Worm (Caenorhabditis elegans) whole organism, young adult: ENCODE data around the gene F14H3.3.
A peak's percentile ranks its signal among the peaks of the same experiment; 100 is the strongest.

Experiments
- B0336.3 ChIP-seq: fragments of 200-800 bp; sonication (Bioruptor generic); IDR thresholded peaks from 2 replicates; pipeline ENCODE4 v1.3.6; 2022; ENCODE audit warnings: missing genetic modification characterization, missing compliant biosample characterization
- F39B2.1 ChIP-seq: fragments of 200-800 bp; sonication (Bioruptor generic); IDR thresholded peaks from 2 replicates; pipeline ENCODE4 v1.3.6; 2022; ENCODE audit warnings: missing genetic modification reagents, missing genetic modification characterization, missing compliant biosample characterization
- F52B5.7 ChIP-seq: sonication (generic microtip); optimal IDR thresholded peaks from 2 replicates; lab custom pipeline; 2016; ENCODE audit warnings: mild to moderate bottlenecking, missing genetic modification characterization, missing compliant biosample characterization
- F55B11.4 ChIP-seq: sonication (generic microtip); optimal IDR thresholded peaks from 2 replicates; lab custom pipeline; 2016; ENCODE audit warnings: missing compliant biosample characterization, missing genetic modification characterization, borderline replicate concordance; ENCODE audit not compliant: insufficient read depth
- K12H6.12 ChIP-seq: fragments of 200-800 bp; sonication (Bioruptor generic); optimal IDR thresholded peaks from 2 replicates; lab custom pipeline; 2018; ENCODE audit warnings: mild to moderate bottlenecking, missing genetic modification characterization, missing compliant biosample characterization
- T07F8.4 ChIP-seq: sonication (generic microtip); optimal IDR thresholded peaks from 2 replicates; lab custom pipeline; 2016; ENCODE audit warnings: mild to moderate bottlenecking, missing genetic modification characterization, moderate library complexity, missing compliant biosample characterization
- Y67H2A.10 ChIP-seq: fragments of 200-800 bp; sonication (Bioruptor generic); conservative IDR thresholded peaks from 2 replicates; pipeline ENCODE4 v1.3.6; 2022; ENCODE audit warnings: missing genetic modification reagents, missing genetic modification characterization, missing compliant biosample characterization
- aptf-2 ChIP-seq: fragments of 200-800 bp; sonication (Bioruptor generic); conservative IDR thresholded peaks from 2 replicates; pipeline ENCODE4 v1.3.6; 2022; ENCODE audit warnings: missing genetic modification reagents, missing genetic modification characterization, missing compliant biosample characterization
- aptf-3 ChIP-seq: fragments of 200-800 bp; sonication (Bioruptor generic); IDR thresholded peaks from 2 replicates; pipeline ENCODE4 v1.3.6; 2022; ENCODE audit warnings: missing genetic modification characterization, missing compliant biosample characterization
- atf-7 ChIP-seq: sonication (generic microtip); optimal IDR thresholded peaks from 2 replicates; lab custom pipeline; 2017; ENCODE audit warnings: mild to moderate bottlenecking, missing genetic modification characterization, missing compliant biosample characterization
- attf-6 ChIP-seq: fragments of 200-800 bp; sonication (Bioruptor generic); IDR thresholded peaks from 2 replicates; pipeline ENCODE4 v1.3.6; 2022; ENCODE audit warnings: missing genetic modification reagents, missing genetic modification characterization, missing compliant biosample characterization
- bed-1 ChIP-seq: fragments of 200-800 bp; sonication (Bioruptor generic); IDR thresholded peaks from 2 replicates; pipeline ENCODE4 v1.3.6; 2022; ENCODE audit warnings: missing genetic modification reagents, missing genetic modification characterization, missing compliant biosample characterization
- ccch-3 ChIP-seq: fragments of 200-800 bp; sonication (Bioruptor generic); optimal IDR thresholded peaks from 2 replicates; lab custom pipeline; 2018; ENCODE audit warnings: mild to moderate bottlenecking, missing genetic modification characterization, missing compliant biosample characterization
- chd-7 ChIP-seq: sonication (generic microtip); optimal IDR thresholded peaks from 2 replicates; lab custom pipeline; 2016; ENCODE audit warnings: mild to moderate bottlenecking, missing genetic modification characterization, moderate library complexity, missing compliant biosample characterization
- dox-1 ChIP-seq: fragments of 200-800 bp; sonication (Bioruptor generic); IDR thresholded peaks from 2 replicates; pipeline ENCODE4 v1.3.6; 2022; ENCODE audit warnings: missing genetic modification reagents, missing genetic modification characterization, missing compliant biosample characterization
- dpl-1 ChIP-seq: fragments of 150-350 bp; optimal IDR thresholded peaks from 2 replicates; lab custom pipeline; 2014; ENCODE audit warnings: missing biosample characterization, missing genetic modification reagents, missing genetic modification characterization
- him-1 ChIP-seq: sonication (generic microtip); optimal IDR thresholded peaks from 2 replicates; lab custom pipeline; 2016; ENCODE audit warnings: missing genotype, missing genetic modification reagents, missing genetic modification characterization, missing compliant biosample characterization
- hmg-1.2 ChIP-seq: fragments of 200-800 bp; sonication (Bioruptor generic); IDR thresholded peaks from 2 replicates; pipeline ENCODE4 v1.3.6; 2022; ENCODE audit warnings: missing genetic modification reagents, missing genetic modification characterization, missing compliant biosample characterization
- hsf-1 ChIP-seq: fragments of 200-800 bp; sonication (Bioruptor generic); IDR thresholded peaks from 2 replicates; pipeline ENCODE4 v1.3.6; 2022; ENCODE audit warnings: missing genetic modification reagents, missing genetic modification characterization, missing compliant biosample characterization
- lin-26 ChIP-seq: fragments of 200-800 bp; sonication (Bioruptor generic); IDR thresholded peaks from 2 replicates; pipeline ENCODE4 v1.3.6; 2022; ENCODE audit warnings: missing genetic modification reagents, missing genetic modification characterization, missing compliant biosample characterization
- lin-54 ChIP-seq: fragments of 200-800 bp; sonication (Bioruptor generic); optimal IDR thresholded peaks from 2 replicates; lab custom pipeline; 2018; ENCODE audit warnings: mild to moderate bottlenecking, missing genetic modification characterization, missing compliant biosample characterization
- madf-6 ChIP-seq: fragments of 200-800 bp; sonication (Bioruptor generic); IDR thresholded peaks from 2 replicates; pipeline ENCODE4 v1.3.6; 2022; ENCODE audit warnings: missing genetic modification reagents, missing genetic modification characterization, missing compliant biosample characterization
- madf-8 ChIP-seq: fragments of 200-800 bp; sonication (Bioruptor generic); conservative IDR thresholded peaks from 2 replicates; pipeline ENCODE4 v1.3.6; 2022; ENCODE audit warnings: missing genetic modification reagents, missing genetic modification characterization, missing compliant biosample characterization
- mcd-1 ChIP-seq: fragments of 200-800 bp; sonication (Bioruptor generic); IDR thresholded peaks from 2 replicates; pipeline ENCODE4 v1.3.6; 2022; ENCODE audit warnings: missing genetic modification reagents, missing genetic modification characterization, missing compliant biosample characterization
- nhr-80 ChIP-seq: sonication (generic microtip); optimal IDR thresholded peaks from 2 replicates; lab custom pipeline; 2016; ENCODE audit warnings: missing genetic modification characterization, missing compliant biosample characterization
- pbrm-1 ChIP-seq: fragments of 200-800 bp; sonication (Bioruptor generic); IDR thresholded peaks from 2 replicates; pipeline ENCODE4 v1.3.6; 2022; ENCODE audit warnings: missing genetic modification reagents, missing genetic modification characterization, missing compliant biosample characterization
- rcor-1 ChIP-seq: fragments of 200-800 bp; sonication (Bioruptor generic); IDR thresholded peaks from 2 replicates; pipeline ENCODE4 v1.3.6; 2022; ENCODE audit warnings: missing genetic modification reagents, missing genetic modification characterization, missing compliant biosample characterization
- snpc-3.4 ChIP-seq: sonication (generic microtip); optimal IDR thresholded peaks from 2 replicates; lab custom pipeline; 2017; ENCODE audit warnings: missing genetic modification characterization, mild to moderate bottlenecking, missing compliant biosample characterization, antibody characterized with exemption, moderate library complexity, missing genotype, missing genetic modification reagents
- somi-1 ChIP-seq: fragments of 200-800 bp; sonication (Bioruptor generic); optimal IDR thresholded peaks from 2 replicates; lab custom pipeline; 2018; ENCODE audit warnings: mild to moderate bottlenecking, missing genetic modification characterization, missing compliant biosample characterization
- tbp1 ChIP-seq: fragments of 200-800 bp; sonication (Bioruptor generic); optimal IDR thresholded peaks from 2 replicates; lab custom pipeline; 2018; ENCODE audit warnings: mild to moderate bottlenecking, missing genetic modification characterization, missing compliant biosample characterization
- zfh-2 ChIP-seq: fragments of 200-800 bp; sonication (Bioruptor generic); conservative IDR thresholded peaks from 2 replicates; pipeline ENCODE4 v1.3.6; 2022; ENCODE audit warnings: missing genetic modification reagents, missing genetic modification characterization, missing compliant biosample characterization
- ztf-22 ChIP-seq: fragments of 200-800 bp; sonication (Bioruptor generic); optimal IDR thresholded peaks from 2 replicates; lab custom pipeline; 2018; ENCODE audit warnings: mild to moderate bottlenecking, missing genetic modification characterization, moderate library complexity, missing compliant biosample characterization

The F14H3.3 gene

DNA sequence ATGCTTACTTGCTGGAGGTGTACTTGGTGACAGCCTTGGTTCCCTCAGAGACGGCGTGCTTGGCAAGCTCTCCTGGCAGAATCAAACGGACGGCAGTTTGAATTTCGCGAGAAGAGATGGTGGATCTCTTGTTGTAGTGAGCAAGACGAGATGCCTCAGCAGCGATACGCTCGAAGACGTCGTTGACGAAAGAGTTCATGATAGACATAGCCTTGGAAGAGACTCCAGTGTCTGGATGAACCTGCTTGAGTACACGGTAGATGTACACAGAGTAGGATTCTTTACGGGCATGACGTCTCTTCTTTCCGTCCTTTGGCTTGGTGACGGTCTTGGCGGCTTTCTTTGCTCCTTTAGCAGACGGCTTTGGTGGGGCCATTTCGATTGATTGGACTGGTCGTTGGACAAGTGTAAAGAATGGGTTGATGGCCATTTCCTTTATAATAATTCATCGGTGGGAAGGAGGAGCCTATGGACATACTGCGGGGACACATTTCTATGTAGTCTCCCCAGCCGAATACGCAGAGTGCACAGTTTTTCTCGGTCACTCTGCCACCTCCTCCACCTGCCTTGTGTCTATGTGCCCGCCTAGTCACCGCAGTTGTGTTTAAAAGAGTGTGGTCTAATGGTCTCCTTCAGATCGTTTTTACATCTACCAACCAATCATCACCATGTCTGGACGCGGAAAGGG is 13.0 kb downstream of the F14H3.3 start, which contains the start of the genes his-4 and his-3:
his-4 (minus strand) TSS at position 376 of the 688 bp plus-strand sequence.
his-3 (plus strand) TSS at position 669 of the 688 bp plus-strand sequence.
- peak; percentile 10; the same call in 1 of the 2 replicates for TF ChIP-seq hmg-1.2 (GFP tag; lab: Robert Waterston, UW)
- TF ChIP-seq nhr-80: peak; percentile 17
- 0 out of 2 replicates have a peak, but pooled peaks have one; percentile 15 for TF ChIP-seq hsf-1 (GFP tag; lab: Robert Waterston, UW)
- TF ChIP-seq dox-1 (GFP tag; lab: Robert Waterston, UW): 0 out of 2 replicates have a peak, but pooled peaks have one; percentile 15
- TF ChIP-seq mcd-1 (GFP tag; lab: Robert Waterston, UW): 0 out of 2 replicates have a peak, but pooled peaks have one; percentile 13
- TF ChIP-seq F39B2.1 (GFP tag; lab: Robert Waterston, UW): peak; percentile 88; the same call in 1 of the 2 replicates
- peak; percentile 31 for TF ChIP-seq pbrm-1 (GFP tag; lab: Robert Waterston, UW)

DNA sequence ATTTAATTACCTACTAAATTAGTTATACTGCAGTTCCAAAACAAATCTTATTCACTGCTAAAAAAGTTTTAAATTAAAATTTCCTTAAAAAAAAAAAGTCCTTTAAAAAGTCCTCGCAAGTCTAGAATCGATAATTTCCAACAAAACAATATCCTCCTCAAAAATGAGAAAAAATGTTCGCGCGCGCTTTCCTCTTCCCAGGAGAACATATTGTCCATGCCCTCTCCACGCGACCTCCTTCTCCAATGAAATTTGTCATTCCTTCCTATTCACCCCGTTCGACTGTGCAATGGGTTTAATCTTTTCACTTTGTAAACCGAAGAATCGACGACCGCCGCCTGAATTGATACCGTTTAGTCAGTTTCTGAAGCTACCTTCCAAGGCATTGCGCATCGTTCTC is 17.1 kb downstream of the F14H3.3 start, which contains the start of gene T10C6.10:
T10C6.10 (plus strand) TSS at position 248 of the 400 bp plus-strand sequence.
- TF ChIP-seq aptf-2 (GFP tag; lab: Robert Waterston, UW): peak; percentile 97
- TF ChIP-seq aptf-3 (GFP tag; lab: Robert Waterston, UW): 0 out of 2 replicates have a peak, but pooled peaks have one; percentile 65
- no peak for TF ChIP-seq rcor-1 (GFP tag; lab: Robert Waterston, UW)
- 0 out of 2 replicates have a peak, but pooled peaks have one; percentile 15 for TF ChIP-seq madf-6 (GFP tag; lab: Robert Waterston, UW)

DNA sequence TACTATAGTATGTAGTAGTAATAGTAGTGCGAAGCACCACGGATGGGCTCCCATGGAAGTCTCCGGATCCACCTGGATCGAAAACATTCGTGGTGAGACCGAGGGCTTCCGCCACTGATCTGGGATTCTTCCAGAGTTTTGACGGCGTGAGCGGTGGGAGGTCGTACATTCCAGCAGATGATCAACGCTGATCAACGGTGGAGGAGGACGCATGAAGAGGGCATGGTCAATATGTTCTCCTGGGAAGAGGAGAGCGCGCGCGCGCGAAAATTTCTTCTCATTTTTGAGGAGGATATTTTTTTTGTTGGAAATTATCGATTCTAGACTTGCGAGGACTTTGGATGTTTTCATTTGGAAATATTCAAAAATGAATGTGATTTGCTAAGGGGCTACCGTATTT is 19.8 kb downstream of the F14H3.3 start:
- TF ChIP-seq aptf-3 (GFP tag; lab: Robert Waterston, UW) (peak; percentile 97), aptf-2 (GFP tag; lab: Robert Waterston, UW) (peak; percentile 99), madf-6 (GFP tag; lab: Robert Waterston, UW) (peak; percentile 86), zfh-2 (GFP tag; lab: Robert Waterston, UW) (0 out of 2 replicates have a peak, but pooled peaks have one; percentile 39), tbp1 (GFP tag; lab: Kevin White, UChicago) (no peak), ccch-3 (no peak), him-1 (tag; lab: Kevin White, UChicago) (no peak), madf-8 (GFP tag; lab: Robert Waterston, UW) (peak; percentile 56; the same call in 1 of the 2 replicates)

DNA sequence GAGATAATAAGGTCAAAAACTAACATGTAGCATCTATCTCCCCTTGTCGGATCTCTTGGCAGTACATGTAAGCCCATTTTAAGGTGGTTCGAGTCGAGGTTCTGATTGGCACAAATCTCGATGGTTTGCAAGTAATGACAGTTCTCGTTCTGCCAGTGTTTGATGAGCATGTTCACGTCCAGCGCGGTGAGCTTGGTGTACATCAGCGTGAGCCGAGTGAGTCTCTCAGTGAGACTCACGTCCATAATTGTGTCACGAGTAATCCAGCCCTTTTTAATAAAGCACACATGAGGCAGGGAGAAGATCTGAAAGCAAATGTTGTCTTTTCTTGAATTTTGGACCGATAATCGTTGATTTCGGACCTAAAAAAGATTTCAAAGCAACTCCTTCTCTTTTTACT is 20.5 kb downstream of the F14H3.3 start, which contains the start of gene T10C6.16:
T10C6.16 (minus strand) TSS at position 245 of the 400 bp plus-strand sequence.
- TF ChIP-seq ztf-22 (GFP tag; lab: Kevin White, UChicago) (no peak), dpl-1 (GFP tag; lab: Kevin White, UChicago) (no peak), attf-6 (GFP tag; lab: Robert Waterston, UW) (no peak), pbrm-1 (GFP tag; lab: Robert Waterston, UW) (no peak), snpc-3.4 (tag; lab: Kevin White, UChicago) (no peak), lin-54 (GFP tag; lab: Kevin White, UChicago) (no peak), F55B11.4 (tag; lab: Kevin White, UChicago) (no peak), bed-1 (GFP tag; lab: Robert Waterston, UW) (no peak), K12H6.12 (tag; lab: Kevin White, UChicago) (no peak), Y67H2A.10 (GFP tag; lab: Robert Waterston, UW) (no peak), B0336.3 (GFP tag; lab: Robert Waterston, UW) (no peak), atf-7 (tag; lab: Kevin White, UChicago) (no peak), somi-1 (GFP tag; lab: Kevin White, UChicago) (no peak), lin-26 (GFP tag; lab: Robert Waterston, UW) (no peak), T07F8.4 (tag; lab: Kevin White, UChicago) (no peak), chd-7 (tag; lab: Kevin White, UChicago) (no peak), rcor-1 (GFP tag; lab: Robert Waterston, UW) (no peak), F52B5.7 (tag; lab: Kevin White, UChicago) (no peak)
